Worm (Caenorhabditis elegans): Measurements from ENCODE around the gene ZK370.4.
A peak's percentile ranks its signal among the peaks of the same experiment; 100 is the strongest.

ZK370.4 gene

DNA sequence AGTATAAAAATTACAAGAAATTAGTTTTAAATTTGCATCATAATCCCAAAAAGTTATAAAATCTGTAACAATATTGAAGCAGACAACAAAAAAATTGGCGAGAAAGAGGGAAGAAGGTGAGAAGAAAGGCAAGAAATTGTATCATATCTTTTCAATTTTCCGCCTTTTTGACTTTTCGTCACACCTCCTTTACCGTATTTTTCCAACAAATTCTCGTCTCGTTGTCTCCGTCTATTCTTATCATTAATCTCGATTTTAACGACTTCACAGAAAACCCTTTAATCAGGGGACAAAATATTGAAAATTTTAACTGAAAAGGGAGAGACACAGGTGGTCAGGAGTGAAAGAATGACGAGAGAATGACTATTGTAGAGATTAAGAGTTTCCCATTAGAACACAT, 18.2 kb downstream of the ZK370.4 start:
- no peak for TF ChIP-seq T23F11.4 (GFP tag; optimal IDR thresholded peaks at IDR 0.05)
- TF ChIP-seq fax-1 (tag; optimal IDR thresholded peaks at IDR 0.05), result no peak
- TF ChIP-seq ztf-16 (tag; optimal IDR thresholded peaks at IDR 0.05), result no peak

DNA sequence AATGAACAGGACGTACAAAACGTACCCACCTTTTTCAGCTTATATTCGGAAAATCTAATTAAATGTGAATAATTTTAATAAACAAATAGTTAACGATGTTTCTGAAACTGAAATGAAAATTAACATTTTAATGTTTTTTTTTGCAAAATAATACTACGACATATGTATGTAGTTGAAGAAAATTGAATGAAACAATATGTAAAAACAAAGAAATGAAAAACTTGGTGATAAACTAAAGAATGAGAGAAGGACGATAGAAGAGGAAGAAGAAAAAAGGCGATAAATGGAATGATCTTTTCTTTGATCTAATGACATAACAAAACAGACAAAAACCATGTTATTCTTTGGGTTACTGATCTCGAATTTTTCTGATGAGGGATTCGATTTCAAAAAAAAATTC, 20.9 kb downstream of the ZK370.4 start, which contains the start of gene B0303.11:
B0303.11 (minus strand) TSS at position 101 of the 400 bp plus-strand sequence.
- no peak for TF ChIP-seq dve-1 (tag; optimal IDR thresholded peaks at IDR 0.05)
- TF ChIP-seq ceh-30 (tag; optimal IDR thresholded peaks at IDR 0.05), result no peak
- TF ChIP-seq unc-55 (GFP tag; optimal IDR thresholded peaks at IDR 0.05), result no peak
- no peak for TF ChIP-seq ama-1 (optimal IDR thresholded peaks at IDR 0.05)
- TF ChIP-seq ceh-9 (tag; optimal IDR thresholded peaks at IDR 0.05), result no peak
- no peak for TF ChIP-seq nhr-11 (tag; optimal IDR thresholded peaks at IDR 0.05)
- no peak for TF ChIP-seq C38D4.7 (GFP tag; optimal IDR thresholded peaks at IDR 0.05)
- no peak for TF ChIP-seq F13H6.1 (tag; optimal IDR thresholded peaks at IDR 0.05)
- TF ChIP-seq hlh-30 (tag; optimal IDR thresholded peaks at IDR 0.05; ENCODE audit: insufficient read depth), result no peak
- no peak for TF ChIP-seq ref-2 (tag; optimal IDR thresholded peaks at IDR 0.05)
- no peak for TF ChIP-seq tbx-2 (tag; optimal IDR thresholded peaks at IDR 0.05)
- TF ChIP-seq pros-1 (tag; optimal IDR thresholded peaks at IDR 0.05), result no peak
- TF ChIP-seq elt-4 (tag; optimal IDR thresholded peaks at IDR 0.05), result no peak
- TF ChIP-seq sox-2 (GFP tag; IDR thresholded peaks at IDR 0.05), result no peak
- no peak for TF ChIP-seq rnt-1 (tag; optimal IDR thresholded peaks at IDR 0.05)

DNA sequence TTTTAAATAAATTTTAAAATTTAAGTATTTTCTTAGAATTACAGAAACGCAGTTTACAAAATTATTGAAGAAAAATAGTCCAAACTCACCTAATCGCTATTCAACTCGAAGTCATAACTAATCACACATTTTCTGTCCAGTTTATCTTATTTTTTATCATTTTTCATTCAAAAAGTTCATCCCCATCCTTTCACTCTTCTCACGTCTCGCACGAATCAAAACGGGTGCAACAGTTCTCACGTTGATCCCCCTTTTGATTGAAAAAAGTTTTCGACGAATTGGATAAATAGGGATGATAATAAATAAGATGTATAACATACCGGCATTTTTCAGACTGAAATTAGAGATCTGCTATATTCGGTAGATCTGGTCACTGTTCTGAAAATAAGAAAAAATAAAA, 21.5 kb downstream of the ZK370.4 start:
- TF ChIP-seq ztf-16 (tag; optimal IDR thresholded peaks at IDR 0.05), result no peak

DNA sequence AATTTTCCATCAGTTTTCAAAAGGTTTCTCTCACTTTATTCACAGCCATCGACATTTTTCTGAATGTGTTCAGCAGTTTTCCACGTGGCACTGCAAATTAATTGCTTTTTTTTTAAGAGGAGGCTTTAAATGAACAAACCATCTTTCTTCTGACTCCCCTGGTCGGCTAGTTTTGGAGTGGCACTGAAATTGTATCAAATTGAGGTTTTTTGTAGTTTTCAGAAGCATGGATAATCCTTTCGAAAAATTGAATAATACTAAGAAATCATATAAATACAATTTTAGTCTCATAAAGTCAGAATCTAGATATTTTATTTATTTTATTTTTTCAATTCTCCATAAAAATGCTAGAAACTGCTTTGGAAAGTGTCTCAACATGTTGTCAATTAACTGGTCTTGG, 26.4 kb downstream of the ZK370.4 start, which contains the start of gene B0303.16:
B0303.16 (plus strand) TSS at position 301 of the 400 bp plus-strand sequence.
- TF ChIP-seq lim-6 (tag; optimal IDR thresholded peaks at IDR 0.05) (no peak), ttx-3 (tag; optimal IDR thresholded peaks at IDR 0.05) (no peak), gmeb-2 (tag; optimal IDR thresholded peaks at IDR 0.05) (no peak), Y22D7AL.16 (tag; optimal IDR thresholded peaks at IDR 0.05) (no peak), pros-1 (tag; optimal IDR thresholded peaks at IDR 0.05) (no peak), ama-1 (optimal IDR thresholded peaks at IDR 0.05) (no peak), ceh-31 (tag; optimal IDR thresholded peaks at IDR 0.05) (no peak), hlh-13 (GFP tag; optimal IDR thresholded peaks at IDR 0.05) (no peak), sox-2 (GFP tag; IDR thresholded peaks at IDR 0.05) (no peak)

DNA sequence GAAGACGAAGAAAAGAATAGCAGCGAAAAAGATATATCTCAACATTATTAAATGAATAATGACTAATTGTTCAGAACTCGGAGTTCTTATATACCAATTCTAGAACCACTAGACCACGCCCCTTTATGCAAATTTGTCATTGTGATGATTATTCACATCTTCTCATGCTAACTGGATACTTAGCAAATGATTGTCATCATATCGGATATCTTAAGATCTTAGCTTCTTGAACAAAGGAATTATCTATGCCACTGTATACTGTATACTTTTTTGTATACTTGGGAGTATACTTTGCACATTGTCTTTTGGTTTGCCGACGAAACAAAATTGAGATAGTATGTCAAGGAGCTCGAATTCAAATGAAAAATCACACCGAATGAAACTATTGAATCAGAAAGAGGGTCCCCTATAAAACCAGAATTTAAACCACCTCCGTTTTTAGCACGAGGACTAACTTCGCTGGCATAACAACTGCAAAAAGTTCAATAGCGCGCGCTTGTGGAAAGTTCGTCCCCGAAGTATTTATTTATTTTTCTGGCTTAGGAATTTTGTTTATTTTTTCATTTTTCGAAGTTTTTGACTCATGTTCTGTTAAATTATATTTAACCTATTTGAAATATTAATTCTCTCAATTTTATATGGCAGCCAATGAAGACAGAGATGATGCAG, 30.8 kb downstream of the ZK370.4 start, which contains the start of the genes sdz-1 and vps-33.1:
sdz-1 (minus strand) TSS at position 51 of the 669 bp plus-strand sequence.
vps-33.1 (plus strand) TSS at position 639 of the 669 bp plus-strand sequence.
- TF ChIP-seq ceh-24 (tag; optimal IDR thresholded peaks at IDR 0.05), result no peak
- no peak for TF ChIP-seq rnt-1 (tag; optimal IDR thresholded peaks at IDR 0.05)
- no peak for TF ChIP-seq mec-3 (tag; optimal IDR thresholded peaks at IDR 0.05; ENCODE audit: borderline replicate concordance)
- TF ChIP-seq C08G9.2 (tag; optimal IDR thresholded peaks at IDR 0.05), result peak; percentile 71
- no peak for TF ChIP-seq ceh-9 (tag; optimal IDR thresholded peaks at IDR 0.05)
- TF ChIP-seq pqm-1 (tag; optimal IDR thresholded peaks at IDR 0.05), result no peak
- peak; percentile 6 for TF ChIP-seq hlh-30 (tag; optimal IDR thresholded peaks at IDR 0.05; ENCODE audit: insufficient read depth)
- TF ChIP-seq pat-9 (tag; optimal IDR thresholded peaks at IDR 0.05), result no peak
- no peak for TF ChIP-seq T23F11.4 (GFP tag; optimal IDR thresholded peaks at IDR 0.05)
- TF ChIP-seq unc-3 (GFP tag; conservative IDR thresholded peaks at IDR 0.05), result no peak
- no peak for TF ChIP-seq unc-3 (tag; optimal IDR thresholded peaks at IDR 0.05)
- no peak for TF ChIP-seq nhr-232 (tag; optimal IDR thresholded peaks at IDR 0.05)
- TF ChIP-seq madf-2 (tag; optimal IDR thresholded peaks at IDR 0.05), result no peak
- TF ChIP-seq ceh-14 (tag; optimal IDR thresholded peaks at IDR 0.05), result no peak
- peak; percentile 70 for TF ChIP-seq ceh-31 (tag; optimal IDR thresholded peaks at IDR 0.05)
- TF ChIP-seq ceh-6 (GFP tag; optimal IDR thresholded peaks at IDR 0.05), result no peak
- no peak for TF ChIP-seq ceh-19 (GFP tag; optimal IDR thresholded peaks at IDR 0.05)
- TF ChIP-seq sox-2 (GFP tag; IDR thresholded peaks at IDR 0.05), result no peak
- no peak for TF ChIP-seq elt-4 (tag; optimal IDR thresholded peaks at IDR 0.05)
- TF ChIP-seq ref-2 (tag; optimal IDR thresholded peaks at IDR 0.05), result no peak
- no peak for TF ChIP-seq fkh-6 (tag; optimal IDR thresholded peaks at IDR 0.05)
- no peak for TF ChIP-seq C38D4.7 (GFP tag; optimal IDR thresholded peaks at IDR 0.05)
- no peak for TF ChIP-seq odd-2 (tag; optimal IDR thresholded peaks at IDR 0.05)
- TF ChIP-seq pag-3 (tag; optimal IDR thresholded peaks at IDR 0.05; ENCODE audit: borderline replicate concordance), result no peak
- TF ChIP-seq elt-2 (tag; optimal IDR thresholded peaks at IDR 0.05), result no peak
- peak; percentile 15 for TF ChIP-seq unc-42 (tag; optimal IDR thresholded peaks at IDR 0.05)
- TF ChIP-seq K02D7.2 (tag; optimal IDR thresholded peaks at IDR 0.05), result no peak
- no peak for TF ChIP-seq ceh-34 (tag; optimal IDR thresholded peaks at IDR 0.05)
- no peak for TF ChIP-seq ceh-18 (tag; optimal IDR thresholded peaks at IDR 0.05)

All from whole organism, late embryonic.